Fruit fly (Drosophila melanogaster) whole organism, embryonic: Measurements from ENCODE around the gene CG6607.
A peak's percentile ranks its signal among the peaks of the same experiment; 100 is the strongest.

Source experiments
- Awh ChIP-seq: fragments of 200-800 bp; sonication (Bioruptor generic); IDR thresholded peaks from 2 replicates; pipeline ENCODE4, ENCODE4 v1.3.6; 2022; ENCODE audit warnings: missing biosample characterization, missing genetic modification characterization
- B-H2 ChIP-seq: fragments of 200-800 bp; sonication (Bioruptor generic); optimal IDR thresholded peaks from 2 replicates; lab custom pipeline; 2018; ENCODE audit warnings: missing biosample characterization, mild to moderate bottlenecking, missing genetic modification characterization
- BtbVII ChIP-seq: fragments of 200-800 bp; sonication (Bioruptor generic); optimal IDR thresholded peaks from 3 replicates; lab custom pipeline; 2017; ENCODE audit warnings: missing biosample characterization, mild to moderate bottlenecking, missing genetic modification characterization
- Bteb2 ChIP-seq: fragments of 200-800 bp; sonication (Bioruptor generic); optimal IDR thresholded peaks from 2 replicates; lab custom pipeline; 2016; ENCODE audit warnings: missing biosample characterization, missing genetic modification characterization
- CG10147 ChIP-seq: fragments of 200-800 bp; sonication (Bioruptor generic); optimal IDR thresholded peaks from 2 replicates; lab custom pipeline; 2019; ENCODE audit warnings: missing biosample characterization, mild to moderate bottlenecking, missing genetic modification characterization, moderate library complexity
- CG12391 ChIP-seq: fragments of 200-800 bp; sonication (Bioruptor generic); optimal IDR thresholded peaks from 3 replicates; lab custom pipeline; 2018; ENCODE audit warnings: missing biosample characterization, mild to moderate bottlenecking, missing genetic modification characterization, moderate library complexity
- CG12769 ChIP-seq: fragments of 200-800 bp; sonication (Bioruptor generic); optimal IDR thresholded peaks from 2 replicates; lab custom pipeline; 2019; ENCODE audit warnings: missing biosample characterization, mild to moderate bottlenecking, missing genetic modification characterization, moderate library complexity
- CG14965 ChIP-seq: fragments of 200-800 bp; sonication (Bioruptor generic); optimal IDR thresholded peaks from 2 replicates; lab custom pipeline; 2016; ENCODE audit warnings: missing biosample characterization, missing genetic modification characterization, borderline replicate concordance
- CG1529 ChIP-seq: fragments of 200-800 bp; sonication (Bioruptor generic); optimal IDR thresholded peaks from 3 replicates; lab custom pipeline; 2018; ENCODE audit warnings: missing biosample characterization, missing genetic modification characterization
- CG2712 ChIP-seq: fragments of 200-800 bp; optimal IDR thresholded peaks from 3 replicates; lab custom pipeline; 2019; ENCODE audit warnings: missing biosample characterization, mild to moderate bottlenecking, missing genetic modification characterization, moderate library complexity
- CG34422 ChIP-seq: fragments of 200-800 bp; sonication (Bioruptor generic); IDR thresholded peaks from 3 replicates; pipeline ENCODE4 v1.3.6; 2022; ENCODE audit warnings: missing biosample characterization, missing genetic modification characterization
- CG42726 ChIP-seq: fragments of 200-800 bp; sonication (Bioruptor generic); IDR thresholded peaks from 2 replicates; pipeline ENCODE4 v1.3.6; 2022; ENCODE audit warnings: missing biosample characterization, missing genetic modification characterization; ENCODE audit not compliant: partially characterized antibody
- CG4730 ChIP-seq: fragments of 200-800 bp; sonication (Bioruptor generic); IDR thresholded peaks from 2 replicates; pipeline ENCODE4 v1.3.6; 2022; ENCODE audit warnings: missing biosample characterization, missing genetic modification characterization
- CG7963 ChIP-seq: fragments of 200-800 bp; sonication (Bioruptor generic); IDR thresholded peaks from 3 replicates; pipeline ENCODE4 v1.3.6; 2022; ENCODE audit warnings: missing biosample characterization, missing genetic modification characterization; ENCODE audit not compliant: partially characterized antibody
- CG8290 ChIP-seq, 3 experiments: fragments of 200-800 bp; sonication (Bioruptor generic); optimal IDR thresholded peaks; 2 replicates each; lab custom pipeline; 2016 to 2019; ENCODE audit warnings: missing biosample characterization in 3 of 3, missing genetic modification characterization in 3 of 3, mild to moderate bottlenecking in 2 of 3, moderate library complexity in 1 of 3
- D ChIP-seq, 2 experiments: fragments of 200-800 bp in 1 of 2; fragments of >200 bp in 1 of 2; sonication (Bioruptor generic) in 1 of 2; optimal IDR thresholded peaks; 2 replicates in 1 of 2; 3 replicates in 1 of 2; lab custom pipeline; 2017; ENCODE audit warnings: mild to moderate bottlenecking in 1 of 2, missing biosample characterization in 1 of 2, missing genetic modification characterization in 1 of 2, missing genetic modification reagents in 1 of 2
- Fer3 ChIP-seq: fragments of 200-800 bp; sonication (Bioruptor generic); optimal IDR thresholded peaks from 2 replicates; lab custom pipeline; 2018; ENCODE audit warnings: missing biosample characterization, mild to moderate bottlenecking, missing genetic modification characterization, moderate library complexity
- HmgD ChIP-seq: fragments of 200-800 bp; sonication (Bioruptor generic); optimal IDR thresholded peaks from 3 replicates; lab custom pipeline; 2016; ENCODE audit warnings: missing biosample characterization, missing genetic modification characterization
- Hr3 ChIP-seq: fragments of 200-800 bp; sonication (Bioruptor generic); optimal IDR thresholded peaks from 3 replicates; lab custom pipeline; 2016; ENCODE audit warnings: missing biosample characterization, missing genetic modification characterization
- Lhr ChIP-seq: fragments of 200-800 bp; sonication (Bioruptor generic); optimal IDR thresholded peaks from 3 replicates; lab custom pipeline; 2017; ENCODE audit warnings: mild to moderate bottlenecking, missing biosample characterization, missing genetic modification reagents, missing genetic modification characterization
- Med ChIP-seq: fragments of 200-800 bp; sonication (Bioruptor generic); peaks from one replicate; lab custom pipeline; 2016; ENCODE audit warnings: missing biosample characterization, missing genetic modification characterization, mild to moderate bottlenecking, inconsistent platforms, moderate library complexity
- NC2β ChIP-seq: fragments of 200-800 bp; sonication (Bioruptor generic); optimal IDR thresholded peaks from 2 replicates; lab custom pipeline; 2016; ENCODE audit warnings: missing biosample characterization, missing genetic modification characterization
- Nf-YB ChIP-seq: fragments of 200-800 bp; sonication (Bioruptor generic); optimal IDR thresholded peaks from 3 replicates; lab custom pipeline; 2019; ENCODE audit warnings: missing biosample characterization, mild to moderate bottlenecking, missing genetic modification characterization, moderate library complexity
- Poxn ChIP-seq: fragments of 200-800 bp; sonication (Bioruptor generic); IDR thresholded peaks from 2 replicates; pipeline ENCODE4 v1.3.6; 2022; ENCODE audit warnings: missing biosample characterization, missing genetic modification characterization
- Rfx ChIP-seq: fragments of 200-800 bp; sonication (Bioruptor generic); IDR thresholded peaks from 2 replicates; pipeline ENCODE4 v1.3.6; 2022; ENCODE audit warnings: missing biosample characterization, missing genetic modification characterization
- abd-A ChIP-seq: fragments of 200-800 bp; sonication (Bioruptor generic); optimal IDR thresholded peaks from 3 replicates; lab custom pipeline; 2019; ENCODE audit warnings: missing biosample characterization, mild to moderate bottlenecking, missing genetic modification characterization, moderate library complexity
- al ChIP-seq: fragments of 200-800 bp; sonication (Bioruptor generic); IDR thresholded peaks from 2 replicates; pipeline ENCODE4 v1.3.6; 2022; ENCODE audit warnings: missing biosample characterization, missing genetic modification characterization
- ara ChIP-seq: fragments of 200-800 bp; sonication (Bioruptor generic); IDR thresholded peaks from 2 replicates; pipeline ENCODE4 v1.3.6; 2022; ENCODE audit warnings: missing biosample characterization, missing genetic modification characterization
- ash1 ChIP-seq: fragments of 200-800 bp; sonication (Bioruptor generic); optimal IDR thresholded peaks from 2 replicates; lab custom pipeline; 2018; ENCODE audit warnings: missing biosample characterization, mild to moderate bottlenecking, missing genetic modification characterization
- ato ChIP-seq: fragments of 200-800 bp; sonication (Bioruptor generic); IDR thresholded peaks from 2 replicates; pipeline ENCODE4 v1.3.6; 2022; ENCODE audit warnings: missing biosample characterization, missing genetic modification characterization; ENCODE audit not compliant: partially characterized antibody
- bowl ChIP-seq: fragments of 200-800 bp; sonication (Bioruptor generic); IDR thresholded peaks from 2 replicates; pipeline ENCODE4 v1.3.6; 2022; ENCODE audit warnings: missing biosample characterization, missing genetic modification characterization
- br ChIP-seq: fragments of >200 bp; optimal IDR thresholded peaks from 2 replicates; lab custom pipeline; 2017
- caup ChIP-seq: fragments of 200-800 bp; sonication (Bioruptor generic); optimal IDR thresholded peaks from 3 replicates; lab custom pipeline; 2017; ENCODE audit warnings: missing biosample characterization, mild to moderate bottlenecking, missing genetic modification characterization, moderate library complexity; ENCODE audit not compliant: severe bottlenecking
- chinmo ChIP-seq: fragments of 200-800 bp; sonication (Bioruptor generic); IDR thresholded peaks from 4 replicates; pipeline ENCODE4 v1.3.6; 2022; ENCODE audit warnings: missing biosample characterization, missing genetic modification characterization; ENCODE audit not compliant: partially characterized antibody
- crol ChIP-seq: fragments of 200-800 bp; sonication (Bioruptor generic); IDR thresholded peaks from 2 replicates; pipeline ENCODE4 v1.3.6; 2022; ENCODE audit warnings: missing biosample characterization, missing genetic modification characterization
- fd3F ChIP-seq: fragments of 200-800 bp; sonication (Bioruptor generic); optimal IDR thresholded peaks from 2 replicates; lab custom pipeline; 2018; ENCODE audit warnings: missing biosample characterization, mild to moderate bottlenecking, missing genetic modification characterization, moderate library complexity
- gce ChIP-seq: fragments of 200-800 bp; sonication (Bioruptor generic); IDR thresholded peaks from 3 replicates; pipeline ENCODE4 v1.3.6; 2022; ENCODE audit warnings: missing biosample characterization, missing genetic modification characterization
- grau ChIP-seq: fragments of 200-800 bp; optimal IDR thresholded peaks from 3 replicates; lab custom pipeline; 2019; ENCODE audit warnings: missing biosample characterization, mild to moderate bottlenecking, missing genetic modification characterization, moderate library complexity
- hkb ChIP-seq, 2 experiments: fragments of 200-800 bp in 1 of 2; fragments of >200 bp in 1 of 2; sonication (Bioruptor generic) in 1 of 2; IDR thresholded peaks in 1 of 2; optimal IDR thresholded peaks in 1 of 2; 2 replicates each; pipeline versions ENCODE4 v1.3.6 to Lab custom; 2017 to 2022; ENCODE audit warnings: missing biosample characterization in 1 of 2, missing genetic modification characterization in 1 of 2
- luna ChIP-seq: fragments of 200-800 bp; sonication (Bioruptor generic); optimal IDR thresholded peaks from 2 replicates; lab custom pipeline; 2016; ENCODE audit warnings: missing biosample characterization, missing genetic modification characterization
- mld ChIP-seq: fragments of 200-800 bp; sonication (Bioruptor generic); IDR thresholded peaks from 3 replicates; pipeline ENCODE4 v1.3.6; 2022; ENCODE audit warnings: missing biosample characterization, missing genetic modification characterization; ENCODE audit not compliant: partially characterized antibody
- nerfin-1 ChIP-seq: fragments of 200-800 bp; sonication (Bioruptor generic); optimal IDR thresholded peaks from 3 replicates; lab custom pipeline; 2019; ENCODE audit warnings: missing biosample characterization, mild to moderate bottlenecking, missing genetic modification characterization, moderate library complexity
- onecut ChIP-seq: fragments of 200-800 bp; sonication (Bioruptor generic); IDR thresholded peaks from 2 replicates; pipeline ENCODE4 v1.3.6; 2022; ENCODE audit warnings: missing biosample characterization, missing genetic modification characterization
- org-1 ChIP-seq: fragments of 200-800 bp; sonication (Bioruptor generic); optimal IDR thresholded peaks from 2 replicates; lab custom pipeline; 2017; ENCODE audit warnings: missing biosample characterization, missing genetic modification characterization

Gene CG6607

dm6 chr3R:24575109-24575508 lies 47.3 kb downstream of the CG6607 start (continued):
- no peak for TF ChIP-seq al (GFP tag; lab: Robert Waterston, UW)
- TF ChIP-seq CG1529 (GFP tag; lab: Kevin White, UChicago): no peak
- TF ChIP-seq nerfin-1: peak; percentile 66
- peak; percentile 50; the same call in 1 of the 3 replicates for TF ChIP-seq mld (GFP tag; lab: Robert Waterston, UW)
- TF ChIP-seq Awh: no peak
- no peak for TF ChIP-seq D (optimal IDR thresholded peaks at IDR 0.05; lab: Kevin White, UChicago)
- TF ChIP-seq D (GFP tag; optimal IDR thresholded peaks at IDR 0.05; lab: Kevin White, UChicago): no peak
- no peak for TF ChIP-seq BtbVII
- TF ChIP-seq CG34422 (GFP tag; lab: Robert Waterston, UW): no peak; the same call in 2 of the 3 replicates
- TF ChIP-seq hkb (optimal IDR thresholded peaks at IDR 0.05; lab: Kevin White, UChicago): no peak
- TF ChIP-seq hkb (GFP tag; IDR thresholded peaks at IDR 0.05; lab: Robert Waterston, UW): no peak
- TF ChIP-seq br (lab: Kevin White, UChicago): no peak
- TF ChIP-seq CG2712 (tag; lab: Kevin White, UChicago): no peak
- TF ChIP-seq grau: no peak
- TF ChIP-seq B-H2: no peak
- TF ChIP-seq Rfx: peak; percentile 18; the same call in 1 of the 2 replicates
- no peak for TF ChIP-seq ash1 (GFP tag; lab: Kevin White, UChicago)
- TF ChIP-seq Hr3: no peak
- no peak for TF ChIP-seq gce
- no peak for TF ChIP-seq org-1
- TF ChIP-seq NC2β (GFP tag; lab: Kevin White, UChicago): no peak
- no peak for TF ChIP-seq CG4730 (GFP tag; lab: Robert Waterston, UW)
- TF ChIP-seq ara: no peak
- no peak for TF ChIP-seq CG7963 (GFP tag; lab: Robert Waterston, UW)
- TF ChIP-seq CG8290 (GFP tag; optimal IDR thresholded peaks at IDR 0.05; lab: Kevin White, UChicago): no peak
- TF ChIP-seq CG8290 (tag; optimal IDR thresholded peaks at IDR 0.05; lab: Kevin White, UChicago): peak in 1 of 2 experiments; percentile 4
- TF ChIP-seq Fer3 (tag; lab: Kevin White, UChicago): no peak
- peak; percentile 40; the same call in 1 of the 2 replicates for TF ChIP-seq crol (GFP tag; lab: Robert Waterston, UW)
- no peak for TF ChIP-seq bowl (GFP tag; lab: Robert Waterston, UW)
- TF ChIP-seq CG14965 (GFP tag; lab: Kevin White, UChicago): no peak
- peak; percentile 42; the same call in 1 of the 4 replicates for TF ChIP-seq chinmo
- no peak for TF ChIP-seq Bteb2 (GFP tag; lab: Kevin White, UChicago)
- TF ChIP-seq abd-A (tag; lab: Kevin White, UChicago): peak; percentile 82
- TF ChIP-seq Lhr (GFP tag; lab: Kevin White, UChicago): no peak
- peak; percentile 92 for TF ChIP-seq onecut (GFP tag; lab: Robert Waterston, UW)
- no peak for TF ChIP-seq HmgD (GFP tag; lab: Kevin White, UChicago)
- TF ChIP-seq CG12391: no peak
- peak; percentile 90 for TF ChIP-seq Med
- no peak for TF ChIP-seq caup
- TF ChIP-seq fd3F (GFP tag; lab: Kevin White, UChicago): no peak
- TF ChIP-seq CG12769 (tag; lab: Kevin White, UChicago): no peak
- no peak for TF ChIP-seq ato (GFP tag; lab: Robert Waterston, UW)
- TF ChIP-seq Nf-YB (GFP tag; lab: Kevin White, UChicago): no peak
- no peak for TF ChIP-seq Poxn (GFP tag; lab: Robert Waterston, UW)
- no peak for TF ChIP-seq CG10147
- TF ChIP-seq CG42726 (GFP tag; lab: Robert Waterston, UW): no peak
- no peak for TF ChIP-seq luna
